Fruit fly (Drosophila melanogaster): Measurements from ENCODE around the gene eIF4EHP.

eIF4EHP gene

DNA sequence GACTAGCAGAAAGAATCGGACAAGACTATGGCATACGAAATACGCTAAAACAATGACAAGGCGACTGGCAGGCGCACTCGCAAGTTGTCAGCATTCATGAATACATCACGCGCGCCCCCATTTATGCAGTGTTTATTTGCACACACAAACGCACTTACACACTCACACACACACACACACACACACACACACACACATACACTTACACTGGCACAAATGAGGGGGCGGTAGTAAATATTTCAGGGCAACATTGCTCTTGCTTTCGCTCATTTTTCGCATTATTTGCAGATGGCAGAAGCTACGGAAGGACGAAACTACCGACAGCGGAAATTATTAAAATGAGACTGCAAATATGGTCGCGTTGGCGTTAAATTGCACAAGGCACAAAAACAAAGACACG is 29.1 kb downstream of the eIF4EHP start:
- TF ChIP-seq Myc (optimal IDR thresholded peaks at IDR 0.05) (no peak), ttk (optimal IDR thresholded peaks at IDR 0.05) (no peak), psq (optimal IDR thresholded peaks at IDR 0.05) (no peak), Sin3A (optimal IDR thresholded peaks at IDR 0.05) (no peak)

DNA sequence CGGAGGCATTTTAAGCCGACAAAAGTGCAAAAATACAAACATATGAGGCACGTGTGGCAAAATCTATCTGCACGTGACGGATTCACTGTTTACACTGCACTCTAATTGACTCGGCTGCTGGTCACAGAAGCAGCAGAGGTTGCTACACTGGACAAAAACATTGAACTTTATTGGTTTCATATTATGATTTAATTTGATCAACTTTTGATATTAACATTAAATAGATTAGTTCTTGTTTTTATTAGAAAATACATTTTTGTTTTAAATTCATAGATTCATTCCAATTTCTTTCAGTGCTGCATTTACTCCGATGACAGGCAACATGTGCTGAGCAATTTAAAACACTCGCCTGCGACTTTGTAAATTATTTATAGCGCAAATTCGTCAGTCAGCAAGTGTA is 29.6 kb downstream of the eIF4EHP start:
- no peak for TF ChIP-seq h (optimal IDR thresholded peaks at IDR 0.05)
- no peak for TF ChIP-seq Myc (optimal IDR thresholded peaks at IDR 0.05)
- TF ChIP-seq psq (optimal IDR thresholded peaks at IDR 0.05): no peak
- no peak for TF ChIP-seq ttk (optimal IDR thresholded peaks at IDR 0.05)
- TF ChIP-seq Sin3A (optimal IDR thresholded peaks at IDR 0.05): no peak
- no peak for TF ChIP-seq insv (optimal IDR thresholded peaks at IDR 0.05)

DNA sequence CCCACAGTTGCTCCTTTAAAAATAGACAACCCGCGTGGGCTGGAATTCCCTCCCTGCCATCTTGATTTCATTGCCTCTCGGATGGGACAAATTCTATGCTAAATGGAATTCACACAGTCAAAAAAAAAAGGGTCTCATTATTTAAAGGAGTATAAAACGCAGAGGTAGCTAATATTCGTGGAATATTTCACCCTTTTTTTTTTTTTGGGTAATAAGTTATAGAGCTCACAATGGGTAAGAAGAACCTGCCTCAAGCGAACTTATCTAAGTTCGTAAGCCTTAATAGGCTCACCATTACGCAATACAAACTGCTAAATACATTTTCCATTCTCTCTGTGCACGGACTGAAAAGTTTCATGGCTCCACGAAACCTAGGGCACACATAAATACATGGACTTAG is 35.1 kb downstream of the eIF4EHP start:
- TF ChIP-seq h (optimal IDR thresholded peaks at IDR 0.05) (no peak), Sin3A (optimal IDR thresholded peaks at IDR 0.05) (no peak), Myc (optimal IDR thresholded peaks at IDR 0.05) (no peak), psq (optimal IDR thresholded peaks at IDR 0.05) (no peak), insv (optimal IDR thresholded peaks at IDR 0.05) (no peak)

DNA sequence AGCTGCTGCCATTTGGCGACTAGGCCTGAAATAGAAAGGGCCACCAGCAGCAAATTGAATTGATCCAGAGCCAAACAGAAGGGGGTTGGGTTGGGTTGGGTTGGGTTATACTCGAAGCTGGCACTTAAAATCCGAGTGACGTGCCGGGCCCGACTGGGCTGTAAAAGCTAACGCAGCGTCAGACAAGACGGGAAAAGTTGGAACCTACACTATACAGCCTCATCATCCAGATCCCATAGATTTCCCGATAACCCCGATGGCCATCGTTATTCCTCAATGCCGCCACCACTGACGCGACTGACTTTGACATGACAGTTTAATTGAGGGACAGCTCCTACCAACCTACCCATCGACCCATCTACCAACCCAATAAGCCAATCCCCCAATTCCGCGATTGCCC is 38.8 kb downstream of the eIF4EHP start:
- no peak for TF ChIP-seq Myc (optimal IDR thresholded peaks at IDR 0.05)
- TF ChIP-seq insv (optimal IDR thresholded peaks at IDR 0.05): no peak

DNA sequence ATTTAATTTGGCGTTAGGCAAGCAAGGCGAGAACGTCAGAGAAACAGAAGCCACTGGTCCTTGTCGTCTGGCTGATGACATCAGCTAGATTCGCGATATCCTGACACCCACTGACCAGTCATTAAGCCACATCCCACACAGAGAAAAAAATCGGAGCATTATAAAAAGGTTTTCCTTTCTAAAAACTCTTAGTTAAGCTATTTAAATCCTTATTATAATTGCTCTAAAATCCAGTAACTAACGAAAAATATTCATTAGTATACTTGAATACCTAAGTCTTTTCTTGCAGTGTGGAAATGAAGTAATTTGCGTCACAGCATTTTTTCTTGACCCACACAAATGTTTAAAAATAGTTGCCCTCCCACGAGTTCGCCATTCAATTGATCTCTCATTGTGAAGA is 39.9 kb downstream of the eIF4EHP start:
- TF ChIP-seq ttk (optimal IDR thresholded peaks at IDR 0.05) (no peak), insv (optimal IDR thresholded peaks at IDR 0.05) (no peak), psq (optimal IDR thresholded peaks at IDR 0.05) (no peak), Sin3A (optimal IDR thresholded peaks at IDR 0.05) (no peak)

DNA sequence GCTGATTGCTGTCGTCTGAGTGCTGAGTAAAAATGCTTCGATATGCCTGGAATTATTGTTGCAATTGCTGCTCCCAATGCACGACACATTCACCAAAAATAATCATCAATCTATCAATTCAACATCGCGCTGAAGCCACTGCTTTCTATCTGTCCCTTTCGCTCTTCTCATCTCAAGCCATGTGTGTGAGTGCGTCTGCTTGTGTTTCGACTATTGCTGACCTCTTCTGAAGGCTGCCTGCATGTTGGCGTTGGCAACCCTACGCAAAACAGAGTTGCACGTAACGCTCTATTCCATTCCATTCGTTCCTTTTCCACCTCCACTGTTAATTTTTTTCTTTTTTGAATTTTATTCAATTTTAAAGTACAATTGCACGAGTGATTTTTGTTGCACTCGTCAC is 43.0 kb downstream of the eIF4EHP start:
- no peak for TF ChIP-seq h (optimal IDR thresholded peaks at IDR 0.05)
- TF ChIP-seq insv (optimal IDR thresholded peaks at IDR 0.05): no peak
- TF ChIP-seq ttk (optimal IDR thresholded peaks at IDR 0.05): no peak
- no peak for TF ChIP-seq Sin3A (optimal IDR thresholded peaks at IDR 0.05)
- no peak for TF ChIP-seq Myc (optimal IDR thresholded peaks at IDR 0.05)
- no peak for TF ChIP-seq psq (optimal IDR thresholded peaks at IDR 0.05)

DNA sequence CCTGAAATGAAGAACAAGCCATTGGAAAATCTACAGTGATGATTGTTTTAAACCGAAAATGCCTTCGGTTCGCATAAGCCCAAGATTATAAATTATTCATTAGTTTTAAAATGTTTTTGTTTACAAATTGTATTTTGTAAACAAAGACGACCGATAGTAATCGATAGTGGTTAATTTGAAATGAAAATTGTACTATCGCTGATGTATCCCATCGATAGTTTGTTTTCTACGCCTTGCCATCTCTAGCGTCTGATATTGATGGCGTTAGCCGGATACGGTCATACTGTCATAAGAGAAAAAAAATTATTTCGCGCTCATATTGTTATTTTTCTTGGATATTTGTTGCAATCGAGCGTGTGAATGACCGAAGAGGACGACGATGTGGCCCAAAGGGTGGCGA is 50.7 kb downstream of the eIF4EHP start, which contains the start of gene SMC1:
Gene SMC1, plus strand, starts transcription at position 247 of the 400 bp plus-strand sequence.
- no peak for TF ChIP-seq psq (optimal IDR thresholded peaks at IDR 0.05)
- TF ChIP-seq Myc (optimal IDR thresholded peaks at IDR 0.05): no peak
- TF ChIP-seq ttk (optimal IDR thresholded peaks at IDR 0.05): no peak
- no peak for TF ChIP-seq insv (optimal IDR thresholded peaks at IDR 0.05)
- no peak for TF ChIP-seq h (optimal IDR thresholded peaks at IDR 0.05)
- TF ChIP-seq Sin3A (optimal IDR thresholded peaks at IDR 0.05): no peak

DNA sequence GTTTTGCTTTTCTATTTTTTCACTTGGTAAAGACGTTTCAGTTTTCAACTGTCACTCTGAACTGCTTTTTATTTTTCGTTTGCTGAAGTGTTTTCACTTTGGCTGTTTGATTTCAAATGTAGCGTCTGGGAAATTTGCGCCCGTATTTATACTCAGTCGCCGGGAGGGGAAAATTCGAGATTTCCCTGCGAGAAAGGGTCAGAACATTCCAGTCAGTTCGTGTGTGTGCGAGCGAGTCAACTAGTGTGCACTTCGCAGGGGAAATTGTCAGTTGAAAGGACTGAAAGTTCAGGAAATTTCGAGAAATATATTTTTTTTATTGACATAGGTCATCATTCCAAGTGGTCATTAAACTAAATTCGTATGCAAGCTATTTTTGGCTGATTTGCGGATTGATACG is 51.6 kb downstream of the eIF4EHP start, which contains the start of gene Hsp68:
Gene Hsp68, minus strand, starts transcription at position 123 of the 400 bp plus-strand sequence.
- TF ChIP-seq h (optimal IDR thresholded peaks at IDR 0.05) (no peak), Myc (optimal IDR thresholded peaks at IDR 0.05) (no peak)

DNA sequence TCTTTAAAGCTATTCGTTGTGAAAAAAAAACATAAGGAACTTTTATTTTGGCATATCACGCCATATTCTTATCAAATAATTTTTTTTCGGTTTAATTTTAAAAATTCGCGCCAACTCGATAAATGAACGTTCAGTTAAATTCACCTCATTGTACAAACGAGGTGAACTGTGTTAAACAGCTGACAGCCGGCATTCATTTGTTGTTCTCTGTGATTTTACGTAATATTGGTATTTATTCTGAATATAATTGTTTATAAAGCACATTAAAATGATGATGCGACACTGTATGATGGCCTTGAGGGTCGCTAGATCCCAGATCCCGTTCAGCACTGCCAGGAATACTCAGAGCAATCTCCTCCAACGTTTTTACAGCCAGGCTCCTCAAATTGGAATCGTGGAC is 54.5 kb downstream of the eIF4EHP start, which contains the start of gene CG6000:
Gene CG6000, plus strand, starts transcription at position 165 of the 400 bp plus-strand sequence.
- TF ChIP-seq insv (optimal IDR thresholded peaks at IDR 0.05) (no peak), ttk (optimal IDR thresholded peaks at IDR 0.05) (no peak), Myc (optimal IDR thresholded peaks at IDR 0.05) (no peak), psq (optimal IDR thresholded peaks at IDR 0.05) (no peak), Sin3A (optimal IDR thresholded peaks at IDR 0.05) (no peak), h (optimal IDR thresholded peaks at IDR 0.05) (no peak)

DNA sequence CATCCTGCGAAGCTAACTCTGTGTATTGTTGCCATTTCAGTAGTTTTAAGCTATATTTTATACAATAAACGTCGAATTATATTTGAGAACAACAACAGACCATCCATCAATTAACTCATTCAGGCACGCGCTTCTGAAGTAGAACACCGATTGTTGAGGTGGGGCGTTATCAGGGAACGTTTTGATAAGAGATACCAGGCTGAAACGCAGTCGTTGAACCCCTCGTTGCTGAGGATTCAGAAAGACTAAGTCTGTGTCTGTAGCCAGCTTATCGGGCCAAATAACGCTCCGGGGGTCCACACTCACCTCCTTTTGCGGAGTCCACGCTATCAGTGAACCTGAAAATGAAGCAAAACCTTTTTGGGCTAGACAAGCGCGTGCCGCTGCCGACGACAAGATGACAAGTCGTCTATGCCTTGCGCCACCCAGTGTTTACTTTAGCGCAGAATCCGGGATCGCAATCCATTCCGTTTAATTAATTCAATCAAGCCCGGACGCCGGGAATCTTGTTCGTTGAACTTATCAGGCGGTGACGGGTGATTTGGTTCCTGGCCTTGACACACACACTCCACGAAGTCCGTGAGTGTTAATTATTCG is 55.2 kb downstream of the eIF4EHP start:
- TF ChIP-seq ttk (optimal IDR thresholded peaks at IDR 0.05): no peak
- TF ChIP-seq Sin3A (optimal IDR thresholded peaks at IDR 0.05): no peak
- no peak for TF ChIP-seq insv (optimal IDR thresholded peaks at IDR 0.05)
- TF ChIP-seq Myc (optimal IDR thresholded peaks at IDR 0.05): no peak
- TF ChIP-seq h (optimal IDR thresholded peaks at IDR 0.05): no peak
- TF ChIP-seq psq (optimal IDR thresholded peaks at IDR 0.05): no peak

DNA sequence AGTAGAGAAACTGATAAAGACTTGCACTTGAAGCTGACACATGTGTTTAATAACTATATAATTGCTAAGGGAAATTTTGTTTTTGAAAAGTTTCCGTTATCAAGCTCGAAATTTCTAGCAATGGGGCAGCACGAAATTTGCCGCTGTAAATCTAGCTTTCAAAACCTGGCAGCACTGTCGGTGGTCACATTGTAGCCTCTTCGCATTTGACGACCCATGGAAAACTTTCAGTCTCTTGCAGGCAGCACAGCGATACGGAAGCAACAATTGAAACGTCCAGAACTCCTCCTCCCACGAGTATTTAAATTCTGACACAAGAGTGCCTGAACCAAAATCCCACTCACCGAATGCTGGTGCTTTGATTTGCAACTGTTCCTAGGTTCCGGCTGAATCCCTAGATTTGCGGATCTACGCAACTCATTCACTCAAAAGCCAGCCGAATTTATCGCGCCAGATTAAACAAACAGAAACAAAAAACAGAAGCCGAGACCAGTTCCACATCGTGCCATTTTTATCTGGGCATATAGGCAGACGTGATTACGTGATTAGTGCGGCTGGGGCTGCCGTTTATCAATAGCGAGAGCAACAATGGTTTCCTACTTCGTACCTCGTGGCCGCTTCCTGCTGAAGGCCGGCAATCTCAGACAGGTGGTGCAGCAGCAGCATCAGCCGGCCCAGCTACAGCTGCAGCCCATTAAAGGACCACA is 57.1 kb downstream of the eIF4EHP start:
- TF ChIP-seq Myc (optimal IDR thresholded peaks at IDR 0.05) (no peak), insv (optimal IDR thresholded peaks at IDR 0.05) (no peak), h (optimal IDR thresholded peaks at IDR 0.05) (no peak), Sin3A (optimal IDR thresholded peaks at IDR 0.05) (no peak), psq (optimal IDR thresholded peaks at IDR 0.05) (no peak), ttk (optimal IDR thresholded peaks at IDR 0.05) (no peak)

DNA sequence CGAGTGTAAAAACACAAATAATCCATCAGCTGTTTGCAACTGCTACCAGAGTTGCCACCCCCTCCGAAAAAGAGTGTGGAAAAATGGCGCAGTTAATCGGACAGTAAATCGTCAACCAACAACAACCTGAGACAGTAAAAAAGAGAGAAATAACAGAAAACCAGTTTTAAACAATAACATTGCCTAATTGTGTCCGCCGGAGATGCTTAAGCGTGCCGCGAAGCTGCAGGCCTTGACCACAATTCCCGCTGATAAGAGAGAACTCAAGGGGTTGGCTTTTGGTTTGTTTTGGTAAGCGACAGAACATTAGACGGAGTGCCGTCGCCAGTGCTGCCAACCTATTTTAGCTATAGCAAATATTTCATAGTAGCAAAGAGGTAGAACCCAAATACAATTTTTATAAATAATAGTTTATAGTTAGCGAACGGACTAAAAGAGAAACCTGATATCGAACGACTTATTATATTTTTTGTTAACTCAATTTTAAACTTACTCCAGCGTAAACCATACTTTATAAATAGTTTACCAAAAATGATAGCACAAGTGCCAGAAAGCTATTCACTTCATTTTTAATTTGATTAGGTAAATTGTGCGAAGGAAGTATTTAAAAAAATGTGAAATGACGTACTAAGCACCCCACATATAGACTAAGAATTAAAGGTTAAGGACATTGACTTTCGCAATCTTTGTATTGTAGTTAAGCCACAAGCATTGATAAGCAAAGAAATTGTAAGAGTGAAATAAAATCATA is 57.9 kb downstream of the eIF4EHP start, which contains the start of the genes Atg6 and Pisd:
Gene Atg6, minus strand, starts transcription at position 93 of the 751 bp plus-strand sequence.
Gene Pisd, plus strand, starts transcription at position 94 of the 751 bp plus-strand sequence.
- no peak for TF ChIP-seq Myc (optimal IDR thresholded peaks at IDR 0.05)
- TF ChIP-seq psq (optimal IDR thresholded peaks at IDR 0.05): no peak
- TF ChIP-seq h (optimal IDR thresholded peaks at IDR 0.05): no peak
- TF ChIP-seq ttk (optimal IDR thresholded peaks at IDR 0.05): no peak
- TF ChIP-seq Sin3A (optimal IDR thresholded peaks at IDR 0.05): no peak
- TF ChIP-seq insv (optimal IDR thresholded peaks at IDR 0.05): no peak

Measured in Kc167 (cell line).